Worm (Caenorhabditis elegans): ENCODE data around the gene unc-71.

DNA sequence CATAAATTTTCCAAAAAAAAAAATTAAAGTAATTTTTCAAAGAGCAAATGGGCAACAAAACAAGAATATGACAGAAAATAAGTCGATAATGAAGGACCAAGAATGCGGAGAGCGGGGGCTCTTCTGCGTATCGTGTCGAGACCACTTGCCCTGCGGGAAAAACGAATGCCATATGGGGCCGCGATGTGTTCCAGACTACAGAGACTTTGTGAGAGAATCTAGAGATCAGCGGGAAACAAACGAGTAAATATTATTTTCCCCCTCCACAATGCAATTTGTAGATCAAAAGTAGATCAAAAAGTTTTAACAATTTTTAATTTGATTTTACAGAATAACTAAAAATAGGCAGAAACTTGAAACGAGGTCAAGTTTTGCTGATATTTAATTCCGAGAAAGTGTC lies 51.3 kb downstream of the unc-71 start:
- TF ChIP-seq sea-1 (GFP tag; conservative IDR thresholded peaks at IDR 0.05) (no peak), F13C5.2 (tag; optimal IDR thresholded peaks at IDR 0.05) (no peak), tbx-11 (GFP tag; IDR thresholded peaks at IDR 0.05) (no peak), ama-1 (optimal IDR thresholded peaks at IDR 0.05) (no peak), hmbx-1 (tag; optimal IDR thresholded peaks at IDR 0.05) (no peak), ceh-36 (tag; optimal IDR thresholded peaks at IDR 0.05) (no peak), pes-1 (GFP tag; IDR thresholded peaks at IDR 0.05) (no peak), hnd-1 (tag; optimal IDR thresholded peaks at IDR 0.05) (no peak), tra-4 (tag; optimal IDR thresholded peaks at IDR 0.05) (no peak), flt-1 (GFP tag; IDR thresholded peaks at IDR 0.05) (no peak)

Measured in whole organism, early embryonic.